Fruit fly (Drosophila melanogaster): ENCODE results near the gene FASN1.

The FASN1 gene

DNA sequence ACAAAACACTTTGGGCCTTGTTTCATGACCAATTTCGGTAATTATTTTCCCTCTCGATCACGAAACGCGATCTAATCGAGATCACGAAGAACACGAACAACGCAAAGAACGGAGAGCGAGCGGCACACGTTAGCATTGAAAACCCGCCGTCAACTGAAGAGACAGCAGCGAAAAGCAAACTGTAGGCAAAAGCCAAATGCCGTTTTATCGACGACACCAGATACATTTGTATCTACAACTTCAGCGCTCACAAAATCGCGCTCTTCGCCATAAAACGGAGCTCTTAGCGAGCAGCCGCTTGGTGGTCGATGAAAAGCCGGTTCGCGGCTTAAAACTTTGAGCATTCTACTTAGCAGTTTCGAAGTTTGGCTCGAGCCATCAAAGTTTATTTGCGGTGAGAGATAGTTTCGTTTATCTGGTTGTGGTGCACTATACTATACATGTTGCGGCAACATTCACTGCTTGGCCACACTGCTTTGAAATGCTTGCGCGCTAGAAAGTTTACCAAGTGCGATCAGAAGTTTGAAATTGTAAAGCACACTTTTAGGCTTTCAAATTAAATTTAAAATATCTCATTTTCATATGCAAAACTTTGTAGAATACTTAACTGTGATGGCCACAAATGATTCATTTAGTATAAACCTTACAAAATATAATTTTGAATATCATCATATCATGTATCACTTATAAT is 51.7 kb downstream of the FASN1 start (continued):
- TF ChIP-seq pho (GFP tag; optimal IDR thresholded peaks at IDR 0.05), result no peak
- no peak for TF ChIP-seq MTF-1 (GFP tag; optimal IDR thresholded peaks at IDR 0.05; ENCODE audit: borderline replicate concordance)
- TF ChIP-seq NK7.1 (GFP tag; optimal IDR thresholded peaks at IDR 0.05), result no peak
- peak; percentile 2 for TF ChIP-seq sug (tag; optimal IDR thresholded peaks at IDR 0.05)
- no peak for TF ChIP-seq CG7839 (tag; optimal IDR thresholded peaks at IDR 0.05)
- TF ChIP-seq CG16813 (GFP tag; IDR thresholded peaks at IDR 0.05; ENCODE audit: partially characterized antibody), result no peak
- TF ChIP-seq Taf1 (GFP tag; IDR thresholded peaks at IDR 0.05), result no peak
- no peak for TF ChIP-seq tna (GFP tag; IDR thresholded peaks at IDR 0.05; ENCODE audit: partially characterized antibody)
- TF ChIP-seq ind (GFP tag; optimal IDR thresholded peaks at IDR 0.05), result no peak
- TF ChIP-seq CG6689 (GFP tag; IDR thresholded peaks at IDR 0.05), result no peak
- TF ChIP-seq CG14441 (GFP tag; IDR thresholded peaks at IDR 0.05), result no peak
- no peak for TF ChIP-seq pan (optimal IDR thresholded peaks at IDR 0.05)
- TF ChIP-seq pan (GFP tag; optimal IDR thresholded peaks at IDR 0.05 in 1 of 2, IDR thresholded peaks at IDR 0.05 in 1 of 2), result no peak
- no peak for TF ChIP-seq Vsx1 (GFP tag; optimal IDR thresholded peaks at IDR 0.05)
- TF ChIP-seq CG3065 (GFP tag; optimal IDR thresholded peaks at IDR 0.05), result no peak
- TF ChIP-seq exex (tag; optimal IDR thresholded peaks at IDR 0.05), result no peak
- peak; percentile 3 for TF ChIP-seq CG12659 (GFP tag; optimal IDR thresholded peaks at IDR 0.05)
- TF ChIP-seq lilli (GFP tag; optimal IDR thresholded peaks at IDR 0.05), result no peak
- TF ChIP-seq B-H1 (GFP tag; IDR thresholded peaks at IDR 0.05), result no peak
- TF ChIP-seq CG13775 (GFP tag; optimal IDR thresholded peaks at IDR 0.05), result no peak
- no peak for TF ChIP-seq CG9876 (GFP tag; optimal IDR thresholded peaks at IDR 0.05)
- peak; percentile 57 for TF ChIP-seq kni (GFP tag; optimal IDR thresholded peaks at IDR 0.05)
- TF ChIP-seq Hr3 (GFP tag; optimal IDR thresholded peaks at IDR 0.05), result no peak
- TF ChIP-seq dm (GFP tag; optimal IDR thresholded peaks at IDR 0.05), result no peak
- TF ChIP-seq row (GFP tag; IDR thresholded peaks at IDR 0.05), result 0 out of 3 replicates have a peak, but pooled peaks have one; percentile 12
- no peak for TF ChIP-seq CG8924 (tag; optimal IDR thresholded peaks at IDR 0.05)
- no peak for TF ChIP-seq CG1792 (GFP tag; optimal IDR thresholded peaks at IDR 0.05)
- no peak for TF ChIP-seq fd102C (GFP tag; optimal IDR thresholded peaks at IDR 0.05)
- TF ChIP-seq lola (GFP tag; optimal IDR thresholded peaks at IDR 0.05), result peak in 1 of 3 experiments; percentile 51
- no peak for TF ChIP-seq Lim3 (GFP tag; IDR thresholded peaks at IDR 0.05)
- TF ChIP-seq CG4360 (GFP tag; IDR thresholded peaks at IDR 0.05), result no peak
- no peak for TF ChIP-seq CG13424 (tag; optimal IDR thresholded peaks at IDR 0.05)
- no peak for TF ChIP-seq CG7928 (GFP tag; optimal IDR thresholded peaks at IDR 0.05)
- TF ChIP-seq vnd (GFP tag; IDR thresholded peaks at IDR 0.05; ENCODE audit: partially characterized antibody), result no peak
- no peak for TF ChIP-seq HmgD (GFP tag; optimal IDR thresholded peaks at IDR 0.05)
- no peak for TF ChIP-seq jing (GFP tag; optimal IDR thresholded peaks at IDR 0.05)
- peak; percentile 29 for TF ChIP-seq abd-A (tag; optimal IDR thresholded peaks at IDR 0.05)
- TF ChIP-seq CG12155 (GFP tag; optimal IDR thresholded peaks at IDR 0.05), result no peak
- no peak for TF ChIP-seq CG43689 (GFP tag; IDR thresholded peaks at IDR 0.05)
- TF ChIP-seq CG6175 (GFP tag; IDR thresholded peaks at IDR 0.05), result no peak
- peak; percentile 8 for TF ChIP-seq CG12769 (tag; optimal IDR thresholded peaks at IDR 0.05)
- TF ChIP-seq fd3F (GFP tag; optimal IDR thresholded peaks at IDR 0.05), result no peak
- TF ChIP-seq CoRest (tag; optimal IDR thresholded peaks at IDR 0.05), result no peak
- no peak for TF ChIP-seq ham (GFP tag; IDR thresholded peaks at IDR 0.05)
- TF ChIP-seq Dfd (GFP tag; optimal IDR thresholded peaks at IDR 0.05), result peak in 1 of 2 experiments; percentile 90
- TF ChIP-seq HLH54F (GFP tag; optimal IDR thresholded peaks at IDR 0.05), result no peak
- peak; percentile 97 for TF ChIP-seq CG3163 (GFP tag; optimal IDR thresholded peaks at IDR 0.05)
- no peak for TF ChIP-seq Doc2 (GFP tag; IDR thresholded peaks at IDR 0.05)
- no peak for TF ChIP-seq corto (GFP tag; optimal IDR thresholded peaks at IDR 0.05)
- TF ChIP-seq Dref (GFP tag; IDR thresholded peaks at IDR 0.05), result no peak
